Worm (Caenorhabditis elegans): ENCODE data around the gene F35H10.5.

The F35H10.5 gene

DNA sequence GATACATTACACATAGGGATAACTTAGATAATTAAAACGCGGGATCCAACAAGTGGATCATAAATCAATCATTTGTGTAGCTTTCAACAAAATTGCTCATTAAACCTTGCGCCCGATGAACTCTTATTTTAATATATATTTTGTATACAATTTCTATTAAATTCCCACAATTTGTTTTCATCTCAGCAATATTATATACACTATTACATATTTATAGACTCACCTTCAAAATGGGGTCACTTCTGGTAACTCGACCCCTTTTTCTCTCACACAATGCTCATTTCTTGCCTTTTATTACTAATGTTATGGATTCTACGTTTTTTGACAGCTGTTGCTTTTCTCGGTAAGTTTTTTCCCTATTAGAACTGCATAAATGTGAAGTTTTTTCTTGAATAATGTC, 39.1 kb downstream of the F35H10.5 start, which contains the start of gene lgc-6:
lgc-6 (plus strand) TSS at position 301 of the 400 bp plus-strand sequence.
- no peak for TF ChIP-seq fos-1 (tag; optimal IDR thresholded peaks at IDR 0.05)
- TF ChIP-seq nhr-6 (tag; optimal IDR thresholded peaks at IDR 0.05): no peak
- no peak for TF ChIP-seq ztf-4 (tag; optimal IDR thresholded peaks at IDR 0.05)

DNA sequence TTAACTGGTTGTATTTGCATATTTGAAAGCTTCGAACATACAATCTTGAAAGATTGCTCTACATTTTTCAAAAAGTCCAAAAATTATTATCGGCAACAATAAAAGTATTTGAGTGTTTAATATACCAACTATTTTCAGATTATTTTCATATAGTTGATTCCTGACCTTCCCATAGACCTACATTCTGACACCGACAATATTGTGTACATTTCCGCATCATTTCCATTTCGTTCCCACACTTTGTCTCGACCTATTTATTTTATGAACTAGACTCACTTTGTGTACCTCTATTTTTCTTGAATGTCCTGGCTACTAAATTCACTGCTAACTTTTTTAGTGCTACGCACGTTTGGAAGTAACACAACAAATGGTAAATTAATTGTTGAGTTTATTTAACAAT, 41.8 kb downstream of the F35H10.5 start, which contains the start of gene lgc-5:
lgc-5 (plus strand) TSS at position 301 of the 400 bp plus-strand sequence.
- TF ChIP-seq egl-27 (tag; optimal IDR thresholded peaks at IDR 0.05) (no peak), elt-1 (tag; optimal IDR thresholded peaks at IDR 0.05) (no peak), nhr-129 (tag; optimal IDR thresholded peaks at IDR 0.05) (no peak), unc-39 (tag; optimal IDR thresholded peaks at IDR 0.05) (no peak), F13H6.1 (tag; optimal IDR thresholded peaks at IDR 0.05) (no peak), mab-5 (tag; optimal IDR thresholded peaks at IDR 0.05) (no peak), lin-39 (tag; optimal IDR thresholded peaks at IDR 0.05) (no peak), aly-2 (tag; optimal IDR thresholded peaks at IDR 0.05) (no peak), nhr-6 (tag; optimal IDR thresholded peaks at IDR 0.05) (no peak), sma-3 (GFP tag; optimal IDR thresholded peaks at IDR 0.05) (no peak), dmd-4 (tag; optimal IDR thresholded peaks at IDR 0.05) (no peak)

DNA sequence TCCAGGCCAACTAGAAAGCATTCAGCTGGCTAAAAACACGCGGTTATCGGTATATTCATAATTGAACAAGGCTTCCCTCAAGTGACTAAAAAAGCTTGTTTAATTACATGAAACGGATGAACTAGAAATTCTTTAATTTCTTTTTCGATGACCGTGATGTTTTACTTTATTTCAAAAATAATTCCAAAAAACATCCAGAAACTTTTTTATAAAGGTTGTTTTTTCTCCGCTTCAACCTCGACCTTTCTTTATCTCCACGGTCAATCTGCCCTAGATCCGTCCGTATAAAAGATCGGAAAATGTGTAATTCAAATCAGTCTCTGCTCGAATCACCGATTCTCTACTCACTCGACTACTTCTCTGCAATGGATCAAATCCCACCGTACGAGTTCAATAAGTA, 45.0 kb downstream of the F35H10.5 start, which contains the start of gene F17E9.5:
F17E9.5 (plus strand) TSS at position 301 of the 400 bp plus-strand sequence.
- TF ChIP-seq sma-9 (GFP tag; optimal IDR thresholded peaks at IDR 0.05) (no peak), sma-9 (tag; optimal IDR thresholded peaks at IDR 0.05) (no peak), blmp-1 (tag; optimal IDR thresholded peaks at IDR 0.05; ENCODE audit: insufficient read depth) (no peak), ZK546.5 (tag; optimal IDR thresholded peaks at IDR 0.05) (no peak), fos-1 (tag; optimal IDR thresholded peaks at IDR 0.05) (no peak), ama-1 (optimal IDR thresholded peaks at IDR 0.05) (no peak), peb-1 (tag; optimal IDR thresholded peaks at IDR 0.05) (no peak), crh-2 (tag; optimal IDR thresholded peaks at IDR 0.05) (no peak), mbf-1 (tag; optimal IDR thresholded peaks at IDR 0.05) (no peak), mab-5 (tag; optimal IDR thresholded peaks at IDR 0.05) (no peak)

DNA sequence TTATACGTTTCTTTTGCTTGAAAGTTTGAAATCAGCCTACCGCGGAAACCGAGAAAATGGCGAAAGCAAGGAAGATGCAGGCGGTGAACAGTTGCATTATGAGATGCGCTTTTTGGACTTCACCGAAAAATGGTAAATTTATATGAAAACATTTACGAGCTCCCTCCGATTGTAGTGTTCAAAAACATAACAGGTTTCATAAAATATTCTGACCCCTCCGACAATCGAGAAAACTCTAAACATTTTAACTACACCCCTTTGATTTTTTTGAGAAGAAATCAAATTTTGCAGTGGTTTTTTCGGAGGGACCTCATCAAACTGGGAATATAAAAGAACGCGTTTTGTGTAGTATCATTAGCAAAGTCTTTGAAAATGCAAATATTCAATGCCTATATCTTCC, 46.5 kb downstream of the F35H10.5 start, which contains the start of the genes F17E9.18 and F17E9.15:
F17E9.18 (minus strand) TSS at position 101 of the 400 bp plus-strand sequence.
F17E9.15 (plus strand) TSS at position 368 of the 400 bp plus-strand sequence.
- TF ChIP-seq dmd-4 (tag; optimal IDR thresholded peaks at IDR 0.05) (no peak), unc-39 (tag; optimal IDR thresholded peaks at IDR 0.05) (no peak), sma-9 (GFP tag; optimal IDR thresholded peaks at IDR 0.05) (no peak), sma-9 (tag; optimal IDR thresholded peaks at IDR 0.05) (no peak), snpc-4 (tag; optimal IDR thresholded peaks at IDR 0.05) (no peak), ceh-82 (tag; optimal IDR thresholded peaks at IDR 0.05) (no peak), sem-4 (tag; optimal IDR thresholded peaks at IDR 0.05) (no peak), elt-1 (tag; optimal IDR thresholded peaks at IDR 0.05) (no peak)

DNA sequence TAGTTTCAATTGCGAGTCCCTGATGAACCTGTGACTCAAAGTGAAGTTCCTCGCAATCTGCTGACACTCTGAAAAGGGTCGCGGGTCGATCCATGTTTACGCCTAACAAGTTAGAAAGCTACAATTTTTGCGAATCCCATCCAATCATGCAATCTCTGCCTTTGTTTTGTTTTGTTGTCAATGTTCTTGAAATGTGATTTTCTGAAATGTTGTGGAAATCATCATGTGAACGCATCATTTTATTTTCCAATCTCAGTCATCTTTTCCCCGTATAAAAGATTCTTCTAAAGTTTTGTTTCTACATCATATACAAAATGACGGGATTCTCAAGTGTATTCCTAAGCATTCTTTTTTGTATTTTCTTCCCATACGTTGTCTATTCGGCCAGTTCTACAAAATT, 47.5 kb downstream of the F35H10.5 start, which contains the start of gene F17E9.4:
F17E9.4 (plus strand) TSS at position 301 of the 400 bp plus-strand sequence.
- TF ChIP-seq sma-9 (GFP tag; optimal IDR thresholded peaks at IDR 0.05): no peak
- TF ChIP-seq sma-9 (tag; optimal IDR thresholded peaks at IDR 0.05): no peak
- no peak for TF ChIP-seq lin-13 (GFP tag; optimal IDR thresholded peaks at IDR 0.05)
- no peak for TF ChIP-seq nhr-77 (tag; optimal IDR thresholded peaks at IDR 0.05)
- TF ChIP-seq nhr-23 (tag; optimal IDR thresholded peaks at IDR 0.05): no peak
- TF ChIP-seq nhr-12 (tag; optimal IDR thresholded peaks at IDR 0.05): no peak
- no peak for TF ChIP-seq nhr-10 (tag; optimal IDR thresholded peaks at IDR 0.05)
- no peak for TF ChIP-seq ceh-16 (tag; optimal IDR thresholded peaks at IDR 0.05)
- TF ChIP-seq lin-11 (tag; optimal IDR thresholded peaks at IDR 0.05): no peak
- TF ChIP-seq crh-2 (tag; optimal IDR thresholded peaks at IDR 0.05): no peak

Measured in whole organism, L2 larva.